Worm (Caenorhabditis elegans): ENCODE results near the gene gpa-11.

DNA sequence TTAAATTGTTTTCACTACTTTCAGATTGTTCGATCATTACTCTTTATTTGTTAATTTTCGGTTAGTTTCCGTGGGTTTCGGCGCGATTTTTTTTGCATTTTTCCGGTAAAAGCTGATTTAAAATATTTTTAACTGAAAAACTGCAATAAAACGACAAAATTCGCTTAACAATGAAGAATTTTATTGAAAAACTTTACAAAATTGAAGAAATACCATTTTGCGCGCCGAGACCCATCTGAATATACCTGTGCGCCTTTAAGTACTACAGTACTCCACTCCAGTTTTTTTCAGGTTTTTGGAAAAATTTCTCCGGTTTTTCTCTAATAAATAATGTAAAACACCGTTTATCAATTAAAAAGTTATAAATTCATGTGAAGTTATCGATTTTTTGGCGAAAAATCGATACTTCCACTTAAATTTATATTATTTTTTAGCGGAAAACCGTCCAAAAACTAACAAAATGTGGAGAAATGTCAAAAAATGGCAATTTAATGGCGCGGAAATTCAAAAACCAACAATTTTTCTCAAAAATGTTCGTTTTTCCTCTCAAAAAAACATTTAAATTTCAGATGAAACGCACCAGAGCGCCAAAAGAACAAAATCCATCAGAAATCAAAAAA, 16.1 kb upstream of the gpa-11 start, which contains the start of gene C16A11.10:
- TF ChIP-seq ztf-29 (GFP tag; IDR thresholded peaks at IDR 0.05), result no peak
- TF ChIP-seq ztf-23 (GFP tag; IDR thresholded peaks at IDR 0.05), result no peak
- TF ChIP-seq flt-1 (GFP tag; IDR thresholded peaks at IDR 0.05), result no peak
- no peak for TF ChIP-seq klf-2 (GFP tag; conservative IDR thresholded peaks at IDR 0.05)
- no peak for TF ChIP-seq tab-1 (GFP tag; IDR thresholded peaks at IDR 0.05)
- no peak for TF ChIP-seq ref-1 (GFP tag; conservative IDR thresholded peaks at IDR 0.05)
- no peak for TF ChIP-seq cog-1 (tag; optimal IDR thresholded peaks at IDR 0.05)
- TF ChIP-seq T22C8.4 (GFP tag; IDR thresholded peaks at IDR 0.05), result no peak

Data from whole organism, midembryonic.